Worm (Caenorhabditis elegans) whole organism, mixed stage, embryonic: Measurements from ENCODE around the gene lec-4.

Source experiments
- ces-1 ChIP-seq: fragments of 150-350 bp; optimal IDR thresholded peaks from 2 replicates; lab custom pipeline; 2014; ENCODE audit warnings: missing biosample characterization, missing genetic modification reagents, missing genetic modification characterization
- elt-3 ChIP-seq: fragments of 150-350 bp; optimal IDR thresholded peaks from 2 replicates; lab custom pipeline; 2014; ENCODE audit warnings: missing biosample characterization, missing genetic modification characterization
- lin-13 ChIP-seq: fragments of 150-350 bp; optimal IDR thresholded peaks from 2 replicates; lab custom pipeline; 2014; ENCODE audit warnings: missing biosample characterization, missing genetic modification characterization
- mls-2 ChIP-seq: sonication (generic microtip); optimal IDR thresholded peaks from 2 replicates; lab custom pipeline; 2016; ENCODE audit warnings: mild to moderate bottlenecking, missing genetic modification characterization, moderate library complexity, missing compliant biosample characterization
- nhr-12 ChIP-seq: fragments of 150-350 bp; optimal IDR thresholded peaks from 2 replicates; lab custom pipeline; 2014; ENCODE audit warnings: missing biosample characterization, missing genetic modification characterization
- nhr-237 ChIP-seq: fragments of 150-350 bp; optimal IDR thresholded peaks from 2 replicates; lab custom pipeline; 2014; ENCODE audit warnings: missing biosample characterization, missing genetic modification characterization
- nhr-28 ChIP-seq: fragments of 150-350 bp; optimal IDR thresholded peaks from 2 replicates; lab custom pipeline; 2014; ENCODE audit warnings: missing biosample characterization, missing genetic modification characterization
- snpc-4 ChIP-seq: fragments of 150-350 bp; optimal IDR thresholded peaks from 2 replicates; lab custom pipeline; 2014; ENCODE audit warnings: missing biosample characterization, missing genetic modification characterization
- tbx-8 ChIP-seq: fragments of 200-800 bp; sonication (Bioruptor generic); optimal IDR thresholded peaks from 2 replicates; lab custom pipeline; 2018; ENCODE audit warnings: mild to moderate bottlenecking, missing genetic modification characterization, moderate library complexity, missing compliant biosample characterization
- unc-62 ChIP-seq: fragments of 150-350 bp; optimal IDR thresholded peaks from 2 replicates; lab custom pipeline; 2014; ENCODE audit warnings: missing biosample characterization, missing genetic modification reagents, missing genetic modification characterization
- ztf-11 ChIP-seq: fragments of 150-350 bp; optimal IDR thresholded peaks from 2 replicates; lab custom pipeline; 2014; ENCODE audit warnings: missing biosample characterization, missing genetic modification characterization

- TF ChIP-seq nhr-28 (tag; lab: Kevin White, UChicago) (no peak), nhr-237 (no peak), tbx-8 (GFP tag; lab: Kevin White, UChicago) (no peak), mls-2 (tag; lab: Kevin White, UChicago) (no peak), snpc-4 (tag; lab: Kevin White, UChicago) (no peak), lin-13 (tag; lab: Kevin White, UChicago) (no peak), unc-62 (GFP tag; lab: Kevin White, UChicago) (no peak), ces-1 (no peak), ztf-11 (tag; lab: Kevin White, UChicago) (no peak), nhr-12 (tag; lab: Kevin White, UChicago) (no peak), elt-3 (tag; lab: Kevin White, UChicago) (no peak)
Observed at ce11 chrIII:3774550-3774949, 1.4 kb upstream of the lec-4 start.
